Fruit fly (Drosophila melanogaster): ENCODE results near the gene CG42661.

Gene CG42661

dm6 chr3L:7510414-7511384, 45.4 kb downstream of the CG42661 start, which contains the start of gene CG7546 (continued):
- TF ChIP-seq CG5953 (GFP tag; IDR thresholded peaks at IDR 0.05) = no peak
- peak; percentile 17 for TF ChIP-seq CG12942 (GFP tag; optimal IDR thresholded peaks at IDR 0.05)
- TF ChIP-seq CG13424 (tag; optimal IDR thresholded peaks at IDR 0.05) = peak; percentile 66
- TF ChIP-seq CG14050 (GFP tag; IDR thresholded peaks at IDR 0.05) = no peak
- no peak for TF ChIP-seq Dfd (GFP tag; optimal IDR thresholded peaks at IDR 0.05)
- peak; percentile 44; the same call in 1 of the 2 replicates for TF ChIP-seq CG14441 (GFP tag; IDR thresholded peaks at IDR 0.05)
- TF ChIP-seq CG8765 (GFP tag; IDR thresholded peaks at IDR 0.05) = no peak
- peak; percentile 75; the same call in 2 of the 3 replicates for TF ChIP-seq CG34422 (GFP tag; IDR thresholded peaks at IDR 0.05)
- no peak for TF ChIP-seq seq (GFP tag; IDR thresholded peaks at IDR 0.05)
- no peak for TF ChIP-seq CrebB (tag; optimal IDR thresholded peaks at IDR 0.05)
- TF ChIP-seq unc-4 (GFP tag; IDR thresholded peaks at IDR 0.05; ENCODE audit: partially characterized antibody) = no peak
- peak in 1 of 3 experiments; percentile 65 for TF ChIP-seq lola (GFP tag; optimal IDR thresholded peaks at IDR 0.05)
- TF ChIP-seq fd96Cb (tag; optimal IDR thresholded peaks at IDR 0.05) = peak; percentile 15
- TF ChIP-seq CG11456 (GFP tag; IDR thresholded peaks at IDR 0.05) = no peak; the same call in 2 of the 3 replicates
- no peak for TF ChIP-seq caup (GFP tag; optimal IDR thresholded peaks at IDR 0.05; ENCODE audit: severe bottlenecking)
- TF ChIP-seq CG12219 (GFP tag; optimal IDR thresholded peaks at IDR 0.05) = no peak
- no peak for TF ChIP-seq fd64A (GFP tag; optimal IDR thresholded peaks at IDR 0.05)
- no peak for TF ChIP-seq Max (GFP tag; optimal IDR thresholded peaks at IDR 0.05)
- TF ChIP-seq CG32532 (GFP tag; IDR thresholded peaks at IDR 0.05) = peak; percentile 50
- TF ChIP-seq chn (GFP tag; optimal IDR thresholded peaks at IDR 0.05) = no peak
- TF ChIP-seq ato (GFP tag; IDR thresholded peaks at IDR 0.05; ENCODE audit: partially characterized antibody) = no peak
- TF ChIP-seq odd (GFP tag; optimal IDR thresholded peaks at IDR 0.05) = no peak
- no peak for TF ChIP-seq CG9437 (GFP tag; optimal IDR thresholded peaks at IDR 0.05)
- no peak for TF ChIP-seq cas (GFP tag; IDR thresholded peaks at IDR 0.05)
- TF ChIP-seq ftz-f1 (GFP tag; optimal IDR thresholded peaks at IDR 0.05) = no peak
- no peak for TF ChIP-seq dimm (GFP tag; IDR thresholded peaks at IDR 0.05)
- no peak for TF ChIP-seq CG3995 (GFP tag; optimal IDR thresholded peaks at IDR 0.05)
- no peak for TF ChIP-seq peb (GFP tag; IDR thresholded peaks at IDR 0.05)
- TF ChIP-seq zf30C (GFP tag; optimal IDR thresholded peaks at IDR 0.05) = peak; percentile 38
- no peak for TF ChIP-seq wdn (GFP tag; IDR thresholded peaks at IDR 0.05)
- TF ChIP-seq Lpt (GFP tag; optimal IDR thresholded peaks at IDR 0.05) = no peak
- TF ChIP-seq hb (GFP tag; IDR thresholded peaks at IDR 0.05; ENCODE audit: partially characterized antibody) = no peak
- TF ChIP-seq CG7271 (tag; optimal IDR thresholded peaks at IDR 0.05) = no peak
- TF ChIP-seq CG4854 (GFP tag; optimal IDR thresholded peaks at IDR 0.05) = no peak
- no peak for TF ChIP-seq pnt (GFP tag; optimal IDR thresholded peaks at IDR 0.05)
- peak; percentile 56 for TF ChIP-seq nmo (GFP tag; optimal IDR thresholded peaks at IDR 0.05)
- peak; percentile 48 for TF ChIP-seq sug (tag; optimal IDR thresholded peaks at IDR 0.05)
- peak; percentile 13 for TF ChIP-seq CG9727 (GFP tag; optimal IDR thresholded peaks at IDR 0.05)
- TF ChIP-seq gcm (GFP tag; optimal IDR thresholded peaks at IDR 0.05) = no peak
- TF ChIP-seq CG31365 (tag; optimal IDR thresholded peaks at IDR 0.05) = no peak
- peak; percentile 39 for TF ChIP-seq Ets97D (GFP tag; optimal IDR thresholded peaks at IDR 0.05)
- peak; percentile 47 for TF ChIP-seq dmrt11E (tag; optimal IDR thresholded peaks at IDR 0.05)
- TF ChIP-seq CG9817 (tag; optimal IDR thresholded peaks at IDR 0.05) = peak; percentile 51
- no peak for TF ChIP-seq tx (GFP tag; optimal IDR thresholded peaks at IDR 0.05)
- TF ChIP-seq btn (GFP tag; optimal IDR thresholded peaks at IDR 0.05) = no peak
- no peak for TF ChIP-seq insv (GFP tag; optimal IDR thresholded peaks at IDR 0.05)
- no peak for TF ChIP-seq run (tag; optimal IDR thresholded peaks at IDR 0.05)
- no peak for TF ChIP-seq Ravus (GFP tag; IDR thresholded peaks at IDR 0.05)
- 0 out of 2 replicates have a peak, but pooled peaks have one; percentile 23 for TF ChIP-seq CG14667 (GFP tag; IDR thresholded peaks at IDR 0.05)

Measured in whole organism, embryonic.